Fruit fly (Drosophila melanogaster) S2 (cell line): ENCODE measurements around the gene CG11672.

Experiments
- CG8478 ChIP-seq: fragments of >200 bp; optimal IDR thresholded peaks from 2 replicates; lab custom pipeline; 2018
- CTCF ChIP-seq, 2 experiments: fragments of >200 bp; optimal IDR thresholded peaks; 2 replicates each; lab custom pipeline; 2018

The CG11672 gene

dm6 chr3R:8284234-8284633 lies 6.1 kb downstream of the CG11672 start:
- TF ChIP-seq CTCF (optimal IDR thresholded peaks at IDR 0.05; lab: Kevin White, UChicago) (no peak), CG8478 (lab: Kevin White, UChicago) (no peak)

dm6 chr3R:8282727-8283126 lies 7.7 kb downstream of the CG11672 start:
- TF ChIP-seq CG8478 (lab: Kevin White, UChicago): no peak

- TF ChIP-seq CG8478 (lab: Kevin White, UChicago) (no peak), CTCF (optimal IDR thresholded peaks at IDR 0.05; lab: Kevin White, UChicago) (no peak)
These were observed 10.4 kb downstream of the CG11672 start for dm6 chr3R:8279970-8280369.

- TF ChIP-seq CTCF (optimal IDR thresholded peaks at IDR 0.05; lab: Kevin White, UChicago) (no peak), CG8478 (lab: Kevin White, UChicago) (no peak)
These were observed 12.7 kb downstream of the CG11672 start, which contains the start of gene ato for dm6 chr3R:8277494-8278293. TSS of gene ato (plus strand) at chr3R:8278052.

dm6 chr3R:8275031-8275430 lies 15.3 kb downstream of the CG11672 start:
- TF ChIP-seq CTCF (optimal IDR thresholded peaks at IDR 0.05; lab: Kevin White, UChicago) (no peak), CG8478 (lab: Kevin White, UChicago) (no peak)

dm6 chr3R:8272573-8273165 lies 17.7 kb downstream of the CG11672 start:
- no peak for TF ChIP-seq CTCF (optimal IDR thresholded peaks at IDR 0.05; lab: Kevin White, UChicago)
- no peak for TF ChIP-seq CG8478 (lab: Kevin White, UChicago)

- TF ChIP-seq CG8478 (lab: Kevin White, UChicago) (no peak), CTCF (optimal IDR thresholded peaks at IDR 0.05; lab: Kevin White, UChicago) (peak; percentile 38 to 55)
These were observed 20.6 kb downstream of the CG11672 start, which contains the start of gene CG9630 for dm6 chr3R:8269740-8270139. TSS of gene CG9630 (minus strand) at chr3R:8269896.

dm6 chr3R:8264302-8265080 lies 25.9 kb downstream of the CG11672 start, which contains the start of the genes RPA1 and Mcm2:
TSS of gene RPA1 (minus strand) at chr3R:8264451.
TSS of gene Mcm2 (plus strand) at chr3R:8264970.
- TF ChIP-seq CG8478 (lab: Kevin White, UChicago) (no peak), CTCF (optimal IDR thresholded peaks at IDR 0.05; lab: Kevin White, UChicago) (peak in 1 of 2 experiments; percentile 22)

dm6 chr3R:8261634-8262033 lies 28.7 kb downstream of the CG11672 start:
- TF ChIP-seq CTCF (optimal IDR thresholded peaks at IDR 0.05; lab: Kevin White, UChicago): no peak
- no peak for TF ChIP-seq CG8478 (lab: Kevin White, UChicago)

- TF ChIP-seq CTCF (optimal IDR thresholded peaks at IDR 0.05; lab: Kevin White, UChicago): no peak
- TF ChIP-seq CG8478 (lab: Kevin White, UChicago): no peak
These were observed 34.3 kb downstream of the CG11672 start for dm6 chr3R:8256040-8256439.

- no peak for TF ChIP-seq CG8478 (lab: Kevin White, UChicago)
- no peak for TF ChIP-seq CTCF (optimal IDR thresholded peaks at IDR 0.05; lab: Kevin White, UChicago)
These were observed 36.0 kb downstream of the CG11672 start for dm6 chr3R:8254347-8254746.

- TF ChIP-seq CTCF (optimal IDR thresholded peaks at IDR 0.05; lab: Kevin White, UChicago) (no peak), CG8478 (lab: Kevin White, UChicago) (no peak)
These were observed 38.8 kb downstream of the CG11672 start for dm6 chr3R:8251532-8251931.

- TF ChIP-seq CTCF (optimal IDR thresholded peaks at IDR 0.05; lab: Kevin White, UChicago) (no peak), CG8478 (lab: Kevin White, UChicago) (no peak)
These were observed 40.1 kb downstream of the CG11672 start, which contains the start of gene mtg for dm6 chr3R:8250166-8250733. TSS of gene mtg (plus strand) at chr3R:8250497.

- TF ChIP-seq CG8478 (lab: Kevin White, UChicago) (no peak), CTCF (optimal IDR thresholded peaks at IDR 0.05; lab: Kevin White, UChicago) (no peak)
These were observed 42.2 kb downstream of the CG11672 start, which contains the start of gene CG15864 for dm6 chr3R:8248138-8248537. TSS of gene CG15864 (plus strand) at chr3R:8248438.
